Worm (Caenorhabditis elegans): Measurements from ENCODE around the gene M03E7.1.

Gene M03E7.1

ce11 chrV:5592323-5592722 lies 29.2 kb upstream of the M03E7.1 start, which contains the start of gene vps-37 (continued):
- no peak for TF ChIP-seq ceh-79 (tag; optimal IDR thresholded peaks at IDR 0.05)
- TF ChIP-seq ccch-3 (GFP tag; optimal IDR thresholded peaks at IDR 0.05) = no peak
- no peak for TF ChIP-seq dox-1 (GFP tag; IDR thresholded peaks at IDR 0.05)
- TF ChIP-seq repo-1 (tag; optimal IDR thresholded peaks at IDR 0.05) = no peak
- TF ChIP-seq nhr-27 (tag; optimal IDR thresholded peaks at IDR 0.05) = no peak
- peak; percentile 83 for TF ChIP-seq madf-6 (GFP tag; IDR thresholded peaks at IDR 0.05)
- TF ChIP-seq ekl-4 (GFP tag; IDR thresholded peaks at IDR 0.05) = no peak; the same call in 1 of the 2 replicates
- no peak for TF ChIP-seq sdz-38 (tag; optimal IDR thresholded peaks at IDR 0.05)
- TF ChIP-seq madf-10 (tag; optimal IDR thresholded peaks at IDR 0.05) = no peak
- peak; percentile 61 for TF ChIP-seq D2030.7 (GFP tag; IDR thresholded peaks at IDR 0.05)
- no peak for TF ChIP-seq bed-2 (GFP tag; IDR thresholded peaks at IDR 0.05)
- no peak for TF ChIP-seq ztf-6 (GFP tag; IDR thresholded peaks at IDR 0.05)
- TF ChIP-seq nhr-80 (tag; optimal IDR thresholded peaks at IDR 0.05) = no peak
- no peak for TF ChIP-seq F37B4.10 (GFP tag; IDR thresholded peaks at IDR 0.05)
- TF ChIP-seq rec-8 (tag; optimal IDR thresholded peaks at IDR 0.05) = no peak
- no peak for TF ChIP-seq tbx-9 (tag; optimal IDR thresholded peaks at IDR 0.05; ENCODE audit: borderline replicate concordance)
- no peak for TF ChIP-seq attf-5 (GFP tag; optimal IDR thresholded peaks at IDR 0.05)
- no peak for TF ChIP-seq madf-3 (GFP tag; IDR thresholded peaks at IDR 0.05)
- TF ChIP-seq F55B11.4 (tag; optimal IDR thresholded peaks at IDR 0.05; ENCODE audit: borderline replicate concordance, insufficient read depth) = no peak
- no peak for TF ChIP-seq aptf-2 (GFP tag; conservative IDR thresholded peaks at IDR 0.05)
- TF ChIP-seq ama-1 (optimal IDR thresholded peaks at IDR 0.05) = no peak
- no peak for TF ChIP-seq ama-1 (GFP tag; optimal IDR thresholded peaks at IDR 0.05)
- no peak for TF ChIP-seq chd-7 (tag; optimal IDR thresholded peaks at IDR 0.05)
- TF ChIP-seq lsl-1 (GFP tag; optimal IDR thresholded peaks at IDR 0.05) = peak; percentile 48
- TF ChIP-seq mcd-1 (GFP tag; IDR thresholded peaks at IDR 0.05) = peak; percentile 73
- TF ChIP-seq tbp1 (GFP tag; optimal IDR thresholded peaks at IDR 0.05) = no peak
- no peak for TF ChIP-seq sptf-2 (GFP tag; optimal IDR thresholded peaks at IDR 0.05)
- TF ChIP-seq ztf-22 (GFP tag; optimal IDR thresholded peaks at IDR 0.05) = no peak
- TF ChIP-seq atf-7 (tag; optimal IDR thresholded peaks at IDR 0.05) = no peak
- TF ChIP-seq pbrm-1 (GFP tag; IDR thresholded peaks at IDR 0.05) = peak; percentile 62; the same call in 1 of the 2 replicates
- TF ChIP-seq F49E8.2 (tag; optimal IDR thresholded peaks at IDR 0.05; ENCODE audit: insufficient read depth) = no peak
- no peak for TF ChIP-seq ceh-100 (GFP tag; IDR thresholded peaks at IDR 0.05)
- TF ChIP-seq somi-1 (GFP tag; optimal IDR thresholded peaks at IDR 0.05) = no peak
- no peak for TF ChIP-seq Y95B8A.8 (GFP tag; IDR thresholded peaks at IDR 0.05)
- TF ChIP-seq rcor-1 (GFP tag; IDR thresholded peaks at IDR 0.05) = peak; percentile 80; the same call in 1 of the 2 replicates
- TF ChIP-seq Y67H2A.10 (GFP tag; conservative IDR thresholded peaks at IDR 0.05) = no peak
- TF ChIP-seq mel-28 (tag; optimal IDR thresholded peaks at IDR 0.05; ENCODE audit: borderline replicate concordance) = no peak
- no peak for TF ChIP-seq ztf-25 (GFP tag; IDR thresholded peaks at IDR 0.05)
- TF ChIP-seq ets-4 (GFP tag; optimal IDR thresholded peaks at IDR 0.05) = no peak
- TF ChIP-seq Y56A3A.18 (GFP tag; IDR thresholded peaks at IDR 0.05) = no peak
- TF ChIP-seq mes-4 (tag; optimal IDR thresholded peaks at IDR 0.05) = no peak
- TF ChIP-seq F33H1.4 (GFP tag; IDR thresholded peaks at IDR 0.05) = peak; percentile 51; the same call in 1 of the 2 replicates
- no peak for TF ChIP-seq dpff-1 (tag; optimal IDR thresholded peaks at IDR 0.05)
- no peak for TF ChIP-seq lsy-27 (tag; optimal IDR thresholded peaks at IDR 0.05; ENCODE audit: borderline replicate concordance, insufficient read depth)
- TF ChIP-seq snpc-4 (GFP tag; optimal IDR thresholded peaks at IDR 0.05) = no peak
- peak in 3 of 4 experiments; percentile 33 to 55 (median 39) for TF ChIP-seq snpc-4 (tag; optimal IDR thresholded peaks at IDR 0.05)
- no peak for TF ChIP-seq aptf-3 (GFP tag; IDR thresholded peaks at IDR 0.05)
- no peak for TF ChIP-seq B0019.2 (GFP tag; conservative IDR thresholded peaks at IDR 0.05)
- TF ChIP-seq ztf-28 (GFP tag; IDR thresholded peaks at IDR 0.05) = no peak
